Worm (Caenorhabditis elegans): ENCODE measurements around the gene rpl-43.

The rpl-43 gene

DNA sequence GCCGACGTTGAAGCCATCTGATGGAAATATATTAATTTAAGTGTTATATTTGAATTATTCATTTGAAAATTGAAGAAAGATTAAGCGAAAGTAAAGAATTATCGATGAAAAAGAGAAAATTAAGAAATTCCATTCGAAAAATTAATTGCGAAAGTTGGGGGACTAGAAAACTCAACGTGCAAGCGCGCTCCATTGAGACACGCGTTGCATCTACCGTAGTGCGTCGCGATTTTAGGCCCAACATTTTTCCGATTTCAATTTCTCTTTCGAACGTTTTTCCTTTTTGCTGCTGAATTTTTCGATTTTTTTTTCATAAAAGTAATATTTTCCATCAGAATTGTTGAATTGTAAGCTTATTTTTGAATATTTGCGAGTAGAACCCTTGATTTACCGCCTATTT lies 737 bp upstream of the rpl-43 start, which contains the start of gene Y48B6A.1 (continued):
- TF ChIP-seq nhr-179 (tag; optimal IDR thresholded peaks at IDR 0.05) (no peak), aptf-3 (GFP tag; IDR thresholded peaks at IDR 0.05) (no peak), K12H6.12 (tag; optimal IDR thresholded peaks at IDR 0.05) (peak; percentile 91), mxl-1 (tag; optimal IDR thresholded peaks at IDR 0.05) (no peak), zim-3 (tag; optimal IDR thresholded peaks at IDR 0.05) (peak; percentile 43), repo-1 (tag; optimal IDR thresholded peaks at IDR 0.05) (no peak), attf-3 (GFP tag; conservative IDR thresholded peaks at IDR 0.05) (peak; percentile 66), T26A5.8 (tag; optimal IDR thresholded peaks at IDR 0.05) (no peak), nfya-2 (GFP tag; IDR thresholded peaks at IDR 0.05) (no peak), ceh-79 (tag; optimal IDR thresholded peaks at IDR 0.05) (no peak), snpc-1.3 (tag; optimal IDR thresholded peaks at IDR 0.05; ENCODE audit: insufficient read depth) (peak; percentile 82), F52B5.7 (tag; optimal IDR thresholded peaks at IDR 0.05) (peak; percentile 7), him-1 (tag; optimal IDR thresholded peaks at IDR 0.05) (peak; percentile 52), ztf-6 (GFP tag; IDR thresholded peaks at IDR 0.05) (peak; percentile 88), F49E8.2 (tag; optimal IDR thresholded peaks at IDR 0.05; ENCODE audit: insufficient read depth) (peak; percentile 92), hlh-26 (GFP tag; conservative IDR thresholded peaks at IDR 0.05) (no peak), hsf-1 (GFP tag; IDR thresholded peaks at IDR 0.05) (peak; percentile 49; the same call in 1 of the 2 replicates), unc-62 (GFP tag; optimal IDR thresholded peaks at IDR 0.05) (no peak), bed-2 (GFP tag; IDR thresholded peaks at IDR 0.05) (peak; percentile 80; the same call in 1 of the 2 replicates), F39B2.1 (GFP tag; IDR thresholded peaks at IDR 0.05) (no peak), unc-130 (GFP tag; optimal IDR thresholded peaks at IDR 0.05) (peak; percentile 93), egrh-3 (GFP tag; IDR thresholded peaks at IDR 0.05) (peak; percentile 82), nhr-80 (tag; optimal IDR thresholded peaks at IDR 0.05) (peak; percentile 84), Y95B8A.8 (GFP tag; IDR thresholded peaks at IDR 0.05) (peak; percentile 91), hmg-1.2 (GFP tag; IDR thresholded peaks at IDR 0.05) (peak; percentile 76), bed-1 (GFP tag; IDR thresholded peaks at IDR 0.05) (no peak), lag-1 (GFP tag; IDR thresholded peaks at IDR 0.05) (peak; percentile 69; the same call in 1 of the 2 replicates), egl-18 (GFP tag; IDR thresholded peaks at IDR 0.05) (no peak), let-526 (GFP tag; IDR thresholded peaks at IDR 0.05) (peak; percentile 91), B0035.1 (tag; optimal IDR thresholded peaks at IDR 0.05) (no peak), lin-35 (GFP tag; optimal IDR thresholded peaks at IDR 0.05) (peak in 2 of 3 experiments; percentile 39 to 90), lsy-27 (tag; optimal IDR thresholded peaks at IDR 0.05; ENCODE audit: borderline replicate concordance, insufficient read depth) (no peak), B0261.1 (tag; optimal IDR thresholded peaks at IDR 0.05) (peak; percentile 16), lsl-1 (GFP tag; optimal IDR thresholded peaks at IDR 0.05) (peak; percentile 93), ceh-91 (GFP tag; IDR thresholded peaks at IDR 0.05) (peak; percentile 87), akir-1 (GFP tag; optimal IDR thresholded peaks at IDR 0.05) (no peak), sea-2 (GFP tag; IDR thresholded peaks at IDR 0.05) (no peak), dpff-1 (tag; optimal IDR thresholded peaks at IDR 0.05) (no peak), nhr-27 (tag; optimal IDR thresholded peaks at IDR 0.05) (no peak), cebp-2 (GFP tag; IDR thresholded peaks at IDR 0.05) (no peak), xnd-1 (tag; optimal IDR thresholded peaks at IDR 0.05) (peak; percentile 35), rec-8 (tag; optimal IDR thresholded peaks at IDR 0.05) (peak in 1 of 2 experiments; percentile 70), Y79H2A.3 (GFP tag; conservative IDR thresholded peaks at IDR 0.05) (0 out of 2 replicates have a peak, but pooled peaks have one; percentile 55), madf-6 (GFP tag; IDR thresholded peaks at IDR 0.05) (peak; percentile 80), K11D2.4 (GFP tag; IDR thresholded peaks at IDR 0.05) (peak; percentile 86), attf-5 (GFP tag; optimal IDR thresholded peaks at IDR 0.05) (peak; percentile 98), F57A8.1 (GFP tag; optimal IDR thresholded peaks at IDR 0.05) (peak; percentile 36), Y67H2A.10 (GFP tag; conservative IDR thresholded peaks at IDR 0.05) (peak; percentile 76)
